Fruit fly (Drosophila melanogaster) whole organism, wandering third instar larva: ENCODE measurements around the gene CG8461.

ENCODE experiments used
- Abd-B ChIP-seq: fragments of >200 bp; optimal IDR thresholded peaks from 2 replicates; lab custom pipeline; 2017; ENCODE audit warnings: missing biosample characterization, missing genetic modification characterization
- CG32264 ChIP-seq: fragments of 200-800 bp; sonication (Bioruptor generic); optimal IDR thresholded peaks from 2 replicates; lab custom pipeline; 2016; ENCODE audit warnings: missing biosample characterization, missing genetic modification characterization
- OdsH ChIP-seq: fragments of 200-800 bp; sonication (Bioruptor generic); optimal IDR thresholded peaks from 2 replicates; lab custom pipeline; 2016; ENCODE audit warnings: missing biosample characterization, mild to moderate bottlenecking, missing genetic modification characterization
- h ChIP-seq: fragments of 200-800 bp; sonication (Bioruptor generic); optimal IDR thresholded peaks from 3 replicates; lab custom pipeline; 2016; ENCODE audit warnings: missing biosample characterization, mild to moderate bottlenecking, missing genetic modification characterization
- usp ChIP-seq: fragments of >200 bp; optimal IDR thresholded peaks from 2 replicates; lab custom pipeline; 2017; ENCODE audit warnings: missing biosample characterization, missing genetic modification characterization

dm6 chr3R:14498072-14498471 lies 15.4 kb downstream of the CG8461 start:
- TF ChIP-seq OdsH (GFP tag; lab: Kevin White, UChicago) (peak; percentile 55), usp (GFP tag; lab: Kevin White, UChicago) (no peak), Abd-B (GFP tag; lab: Kevin White, UChicago) (no peak), CG32264 (GFP tag; lab: Kevin White, UChicago) (no peak), h (peak; percentile 40)
